Fruit fly (Drosophila melanogaster): ENCODE measurements around the gene trv.

Gene trv

dm6 chr3R:28004034-28004433 lies 22.4 kb upstream of the trv start:
- no peak for TF ChIP-seq CG5204 (GFP tag; optimal IDR thresholded peaks at IDR 0.05)
- TF ChIP-seq kay (GFP tag; ENCODE audit: borderline replicate concordance) = no peak
- no peak for TF ChIP-seq CG14711 (tag; optimal IDR thresholded peaks at IDR 0.05)
- TF ChIP-seq ovo (GFP tag; optimal IDR thresholded peaks at IDR 0.05) = no peak
- TF ChIP-seq pad (GFP tag; optimal IDR thresholded peaks at IDR 0.05) = no peak
- no peak for TF ChIP-seq CG7045 (GFP tag; optimal IDR thresholded peaks at IDR 0.05)
- no peak for TF ChIP-seq cic (GFP tag; optimal IDR thresholded peaks at IDR 0.05)
- no peak for TF ChIP-seq cnc (optimal IDR thresholded peaks at IDR 0.05)
- TF ChIP-seq CG33017 (tag; optimal IDR thresholded peaks at IDR 0.05) = no peak
- TF ChIP-seq tj (GFP tag; optimal IDR thresholded peaks at IDR 0.05) = no peak
- TF ChIP-seq toe (GFP tag; optimal IDR thresholded peaks at IDR 0.05) = no peak
- TF ChIP-seq Crg-1 (GFP tag; optimal IDR thresholded peaks at IDR 0.05) = no peak

dm6 chr3R:28015028-28015427 lies 11.4 kb upstream of the trv start:
- TF ChIP-seq CG14711 (tag; optimal IDR thresholded peaks at IDR 0.05) (no peak), CG5204 (GFP tag; optimal IDR thresholded peaks at IDR 0.05) (no peak), tj (GFP tag; optimal IDR thresholded peaks at IDR 0.05) (no peak), CG7045 (GFP tag; optimal IDR thresholded peaks at IDR 0.05) (no peak), Mnt (GFP tag; optimal IDR thresholded peaks at IDR 0.05) (no peak), cic (GFP tag; optimal IDR thresholded peaks at IDR 0.05) (no peak), ovo (GFP tag; optimal IDR thresholded peaks at IDR 0.05) (no peak), CG12768 (GFP tag; optimal IDR thresholded peaks at IDR 0.05) (no peak)

- no peak for TF ChIP-seq CG14711 (tag; optimal IDR thresholded peaks at IDR 0.05)
These were observed 6.6 kb upstream of the trv start for dm6 chr3R:28019795-28020194.

- TF ChIP-seq CG11617 (GFP tag; optimal IDR thresholded peaks at IDR 0.05) (no peak), toe (GFP tag; optimal IDR thresholded peaks at IDR 0.05) (no peak), CG7101 (tag; optimal IDR thresholded peaks at IDR 0.05) (no peak), tj (GFP tag; optimal IDR thresholded peaks at IDR 0.05) (no peak), CG1620 (GFP tag; optimal IDR thresholded peaks at IDR 0.05) (no peak), CG33017 (tag; optimal IDR thresholded peaks at IDR 0.05) (no peak), Crg-1 (GFP tag; optimal IDR thresholded peaks at IDR 0.05) (no peak), pad (GFP tag; optimal IDR thresholded peaks at IDR 0.05) (no peak), cnc (optimal IDR thresholded peaks at IDR 0.05) (no peak), Clk (GFP tag; optimal IDR thresholded peaks at IDR 0.05) (no peak), kay (GFP tag; ENCODE audit: borderline replicate concordance) (no peak)
These were observed 5.8 kb upstream of the trv start for dm6 chr3R:28020582-28020981.

DNA sequence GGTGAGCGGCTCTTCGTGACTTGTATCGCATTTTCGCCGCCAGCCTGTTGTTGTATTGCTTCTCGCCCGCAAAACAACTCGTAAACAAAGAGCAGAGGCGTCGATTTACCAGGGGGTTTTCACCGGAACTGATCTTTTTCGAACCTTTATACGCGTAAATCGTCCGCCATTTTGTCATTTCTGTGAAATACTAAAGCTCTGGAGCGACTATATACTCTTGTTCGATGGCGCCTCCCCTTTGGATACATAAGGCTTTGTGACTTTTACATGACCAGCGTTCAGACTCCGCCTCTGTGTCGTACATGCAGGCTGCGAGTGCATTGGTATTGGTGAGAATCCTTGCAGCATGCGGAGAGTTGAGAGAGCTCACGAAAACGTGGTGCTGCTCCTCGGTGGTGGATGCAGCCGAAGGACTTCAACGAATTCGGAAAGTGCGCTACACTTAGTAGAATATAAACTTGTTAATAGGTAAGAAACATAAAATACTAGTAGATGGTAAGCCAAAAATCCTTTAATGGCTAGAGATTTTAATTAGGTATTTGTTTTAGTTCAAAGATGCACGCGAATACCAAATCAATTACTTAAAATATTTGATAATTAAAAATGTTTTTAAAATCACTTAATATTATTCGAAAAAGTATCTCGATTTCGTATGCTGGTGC lies 1.0 kb upstream of the trv start:
- peak; percentile 51 for TF ChIP-seq Clk (GFP tag; optimal IDR thresholded peaks at IDR 0.05)
- peak; percentile 26 for TF ChIP-seq CG7101 (tag; optimal IDR thresholded peaks at IDR 0.05)
- no peak for TF ChIP-seq ovo (GFP tag; optimal IDR thresholded peaks at IDR 0.05)
- TF ChIP-seq CG33017 (tag; optimal IDR thresholded peaks at IDR 0.05) = peak; percentile 40
- no peak for TF ChIP-seq cic (GFP tag; optimal IDR thresholded peaks at IDR 0.05)
- no peak for TF ChIP-seq tj (GFP tag; optimal IDR thresholded peaks at IDR 0.05)
- TF ChIP-seq CG14711 (tag; optimal IDR thresholded peaks at IDR 0.05) = peak; percentile 39
- no peak for TF ChIP-seq cnc (optimal IDR thresholded peaks at IDR 0.05)
- TF ChIP-seq Crg-1 (GFP tag; optimal IDR thresholded peaks at IDR 0.05) = no peak
- TF ChIP-seq kay (GFP tag; ENCODE audit: borderline replicate concordance) = no peak
- peak; percentile 70 for TF ChIP-seq CG5204 (GFP tag; optimal IDR thresholded peaks at IDR 0.05)
- TF ChIP-seq CG11617 (GFP tag; optimal IDR thresholded peaks at IDR 0.05) = peak; percentile 17
- no peak for TF ChIP-seq bab1 (GFP tag; optimal IDR thresholded peaks at IDR 0.05)
- TF ChIP-seq CG7045 (GFP tag; optimal IDR thresholded peaks at IDR 0.05) = peak; percentile 77
- TF ChIP-seq CG12768 (GFP tag; optimal IDR thresholded peaks at IDR 0.05) = peak; percentile 72
- no peak for TF ChIP-seq pad (GFP tag; optimal IDR thresholded peaks at IDR 0.05)
- TF ChIP-seq toe (GFP tag; optimal IDR thresholded peaks at IDR 0.05) = peak; percentile 72
- TF ChIP-seq Hr96 (GFP tag; optimal IDR thresholded peaks at IDR 0.05) = peak; percentile 64
- TF ChIP-seq Mnt (GFP tag; optimal IDR thresholded peaks at IDR 0.05) = no peak
- TF ChIP-seq CG1620 (GFP tag; optimal IDR thresholded peaks at IDR 0.05) = no peak

- TF ChIP-seq tj (GFP tag; optimal IDR thresholded peaks at IDR 0.05) = no peak
- no peak for TF ChIP-seq CG33017 (tag; optimal IDR thresholded peaks at IDR 0.05)
- no peak for TF ChIP-seq kay (GFP tag; ENCODE audit: borderline replicate concordance)
- TF ChIP-seq Clk (GFP tag; optimal IDR thresholded peaks at IDR 0.05) = no peak
- TF ChIP-seq toe (GFP tag; optimal IDR thresholded peaks at IDR 0.05) = no peak
- TF ChIP-seq bab1 (GFP tag; optimal IDR thresholded peaks at IDR 0.05) = no peak
- no peak for TF ChIP-seq cic (GFP tag; optimal IDR thresholded peaks at IDR 0.05)
- no peak for TF ChIP-seq CG12768 (GFP tag; optimal IDR thresholded peaks at IDR 0.05)
- TF ChIP-seq CG7045 (GFP tag; optimal IDR thresholded peaks at IDR 0.05) = no peak
- no peak for TF ChIP-seq CG14711 (tag; optimal IDR thresholded peaks at IDR 0.05)
- no peak for TF ChIP-seq pad (GFP tag; optimal IDR thresholded peaks at IDR 0.05)
- no peak for TF ChIP-seq Hr96 (GFP tag; optimal IDR thresholded peaks at IDR 0.05)
- TF ChIP-seq CG1620 (GFP tag; optimal IDR thresholded peaks at IDR 0.05) = no peak
- no peak for TF ChIP-seq CG11617 (GFP tag; optimal IDR thresholded peaks at IDR 0.05)
- no peak for TF ChIP-seq Crg-1 (GFP tag; optimal IDR thresholded peaks at IDR 0.05)
These were observed 20.8 kb downstream of the trv start for dm6 chr3R:28047172-28047671.

- no peak for TF ChIP-seq CG14711 (tag; optimal IDR thresholded peaks at IDR 0.05)
- no peak for TF ChIP-seq bab1 (GFP tag; optimal IDR thresholded peaks at IDR 0.05)
- no peak for TF ChIP-seq Clk (GFP tag; optimal IDR thresholded peaks at IDR 0.05)
- no peak for TF ChIP-seq Mnt (GFP tag; optimal IDR thresholded peaks at IDR 0.05)
- TF ChIP-seq CG11617 (GFP tag; optimal IDR thresholded peaks at IDR 0.05) = no peak
- TF ChIP-seq CG33017 (tag; optimal IDR thresholded peaks at IDR 0.05) = no peak
- no peak for TF ChIP-seq CG7045 (GFP tag; optimal IDR thresholded peaks at IDR 0.05)
- TF ChIP-seq kay (GFP tag; ENCODE audit: borderline replicate concordance) = no peak
- no peak for TF ChIP-seq CG5204 (GFP tag; optimal IDR thresholded peaks at IDR 0.05)
- no peak for TF ChIP-seq cnc (optimal IDR thresholded peaks at IDR 0.05)
These were observed 90.4 kb downstream of the trv start for dm6 chr3R:28116798-28117197.
